Worm (Caenorhabditis elegans) whole organism, L4 larva: ENCODE data around the gene gpcp-2.

Experiments used
- F44E2.7 ChIP-seq: fragments of 200-800 bp; sonication (Bioruptor generic); IDR thresholded peaks from 2 replicates; pipeline ENCODE4 v2.1.2; 2022; ENCODE audit warnings: missing genetic modification characterization, missing compliant biosample characterization
- R02D3.7 ChIP-seq: fragments of 150-350 bp; sonication (generic microtip); optimal IDR thresholded peaks from 3 replicates; lab custom pipeline; 2014; ENCODE audit warnings: missing biosample characterization, missing genetic modification characterization
- Y105C5A.15 ChIP-seq: fragments of 200-800 bp; sonication (Bioruptor generic); IDR thresholded peaks from 2 replicates; pipeline ENCODE4 v1.3.6; 2022; ENCODE audit warnings: missing genetic modification characterization, missing compliant biosample characterization
- Y48G9A.11 ChIP-seq: fragments of 200-800 bp; sonication (Bioruptor generic); IDR thresholded peaks from 2 replicates; pipeline ENCODE4 v1.3.6; 2022; ENCODE audit warnings: missing genetic modification reagents, missing genetic modification characterization, missing compliant biosample characterization
- Y5F2A.4 ChIP-seq: fragments of 200-800 bp; sonication (Bioruptor generic); optimal IDR thresholded peaks from 2 replicates; lab custom pipeline; 2018; ENCODE audit warnings: mild to moderate bottlenecking, missing genetic modification characterization, missing compliant biosample characterization
- Y75B8A.6 ChIP-seq: fragments of 200-800 bp; sonication (Bioruptor generic); IDR thresholded peaks from 2 replicates; pipeline ENCODE4 v1.3.6; 2022; ENCODE audit warnings: missing genetic modification reagents, missing genetic modification characterization, missing compliant biosample characterization
- aly-2 ChIP-seq: sonication (generic microtip); optimal IDR thresholded peaks from 2 replicates; lab custom pipeline; 2018; ENCODE audit warnings: missing biosample characterization, missing genetic modification characterization
- ama-1 ChIP-seq: fragments of 150-350 bp; optimal IDR thresholded peaks from 2 replicates; lab custom pipeline; 2014; ENCODE audit warnings: inconsistent platforms, mixed read lengths
- arid-1 ChIP-seq: fragments of 200-800 bp; sonication (Bioruptor generic); conservative IDR thresholded peaks from 2 replicates; pipeline ENCODE4 v1.3.6; 2022; ENCODE audit warnings: missing genetic modification reagents, missing genetic modification characterization, missing compliant biosample characterization
- ceh-32 ChIP-seq: sonication (generic microtip); optimal IDR thresholded peaks from 2 replicates; lab custom pipeline; 2016; ENCODE audit warnings: mild to moderate bottlenecking, missing genetic modification characterization, missing compliant biosample characterization; ENCODE audit not compliant: poor library complexity
- ceh-44 ChIP-seq: fragments of 200-800 bp; sonication (Bioruptor generic); IDR thresholded peaks from 2 replicates; pipeline ENCODE4 v1.3.6; 2022; ENCODE audit warnings: missing genetic modification reagents, missing genetic modification characterization, missing compliant biosample characterization
- ces-1 ChIP-seq: fragments of 150-350 bp; sonication (generic microtip); optimal IDR thresholded peaks from 4 replicates; lab custom pipeline; 2014; ENCODE audit warnings: missing biosample characterization, missing genetic modification reagents, missing genetic modification characterization
- ctbp-1 ChIP-seq: fragments of 200-800 bp; sonication (Bioruptor generic); IDR thresholded peaks from 2 replicates; pipeline ENCODE4 v1.3.6; 2022; ENCODE audit warnings: missing genetic modification reagents, missing genetic modification characterization, missing compliant biosample characterization
- daf-16 ChIP-seq, 3 experiments: sonication (generic microtip); optimal IDR thresholded peaks; 2 replicates each; lab custom pipeline; 2016 to 2017; ENCODE audit warnings: missing genetic modification characterization in 3 of 3, missing genetic modification reagents in 3 of 3, mild to moderate bottlenecking in 2 of 3, missing compliant biosample characterization in 2 of 3, missing biosample characterization in 1 of 3, moderate library complexity in 1 of 3
- dmd-6 ChIP-seq: fragments of 200-800 bp; sonication (Bioruptor generic); IDR thresholded peaks from 2 replicates; pipeline ENCODE4 v1.3.6; 2022; ENCODE audit warnings: missing genetic modification reagents, missing genetic modification characterization, missing compliant biosample characterization
- dpl-1 ChIP-seq: fragments of 150-350 bp; optimal IDR thresholded peaks from 2 replicates; lab custom pipeline; 2014; ENCODE audit warnings: missing biosample characterization, missing genetic modification reagents, missing genetic modification characterization
- duxl-1 ChIP-seq: sonication (generic microtip); optimal IDR thresholded peaks from 2 replicates; lab custom pipeline; 2016; ENCODE audit warnings: mild to moderate bottlenecking, missing genetic modification characterization, moderate library complexity, missing compliant biosample characterization; ENCODE audit not compliant: poor library complexity
- egl-43 ChIP-seq: fragments of 200-800 bp; sonication (Bioruptor generic); IDR thresholded peaks from 2 replicates; pipeline ENCODE4 v1.3.6; 2022; ENCODE audit warnings: missing genetic modification reagents, missing genetic modification characterization, missing compliant biosample characterization
- fkh-10 ChIP-seq: fragments of 150-350 bp; optimal IDR thresholded peaks from 2 replicates; lab custom pipeline; 2014; ENCODE audit warnings: missing biosample characterization, missing genetic modification reagents, missing genetic modification characterization
- gei-8 ChIP-seq: fragments of 200-800 bp; sonication (Bioruptor generic); optimal IDR thresholded peaks from 2 replicates; lab custom pipeline; 2018; ENCODE audit warnings: mild to moderate bottlenecking, missing genetic modification characterization, missing compliant biosample characterization
- hif-1 ChIP-seq, 2 experiments: sonication (generic microtip); optimal IDR thresholded peaks; 2 replicates each; lab custom pipeline; 2016 to 2017; ENCODE audit warnings: missing compliant biosample characterization in 2 of 2, missing genetic modification characterization in 2 of 2, missing genetic modification reagents in 2 of 2, missing genotype in 2 of 2, mild to moderate bottlenecking in 1 of 2
- hlh-11 ChIP-seq: fragments of 200-800 bp; sonication (Bioruptor generic); optimal IDR thresholded peaks from 2 replicates; lab custom pipeline; 2018; ENCODE audit warnings: mild to moderate bottlenecking, missing genetic modification characterization, missing compliant biosample characterization
- hlh-30 ChIP-seq: sonication (generic microtip); optimal IDR thresholded peaks from 2 replicates; lab custom pipeline; 2017; ENCODE audit warnings: antibody characterized with exemption, mild to moderate bottlenecking, missing genetic modification characterization, missing compliant biosample characterization; ENCODE audit not compliant: insufficient read depth
- lin-1 ChIP-seq: fragments of 200-800 bp; sonication (Bioruptor generic); IDR thresholded peaks from 2 replicates; pipeline ENCODE4 v1.3.6; 2022; ENCODE audit warnings: missing genetic modification reagents, missing genetic modification characterization, missing compliant biosample characterization
- lin-13 ChIP-seq: fragments of 150-350 bp; optimal IDR thresholded peaks from 2 replicates; lab custom pipeline; 2014; ENCODE audit warnings: missing biosample characterization, missing genetic modification reagents, missing genetic modification characterization
- lsy-2 ChIP-seq, 2 experiments: fragments of 150-350 bp in 1 of 2; sonication (generic microtip) in 1 of 2; optimal IDR thresholded peaks; 2 replicates each; lab custom pipeline; 2014 to 2017; ENCODE audit warnings: missing biosample characterization in 2 of 2, missing genetic modification characterization in 2 of 2
- mep-1 ChIP-seq: fragments of 150-350 bp; sonication (generic microtip); optimal IDR thresholded peaks from 3 replicates; lab custom pipeline; 2014; ENCODE audit warnings: missing biosample characterization, missing genetic modification characterization
- mxl-2 ChIP-seq: fragments of 200-800 bp; sonication (Bioruptor generic); conservative IDR thresholded peaks from 2 replicates; pipeline ENCODE4 v1.3.6; 2022; ENCODE audit warnings: missing genetic modification reagents, missing genetic modification characterization, missing compliant biosample characterization
- mxl-3 ChIP-seq: fragments of 200-800 bp; sonication (Bioruptor generic); optimal IDR thresholded peaks from 2 replicates; lab custom pipeline; 2018; ENCODE audit warnings: mild to moderate bottlenecking, missing genetic modification characterization, missing compliant biosample characterization
- nhr-10 ChIP-seq: fragments of 150-350 bp; optimal IDR thresholded peaks from 2 replicates; lab custom pipeline; 2014; ENCODE audit warnings: missing biosample characterization, missing genetic modification characterization
- nhr-11 ChIP-seq: fragments of 150-350 bp; optimal IDR thresholded peaks from 2 replicates; lab custom pipeline; 2014; ENCODE audit warnings: missing biosample characterization, missing genetic modification characterization
- nhr-25 ChIP-seq: sonication (generic microtip); optimal IDR thresholded peaks from 2 replicates; lab custom pipeline; 2017; ENCODE audit warnings: missing genetic modification characterization, mild to moderate bottlenecking, missing compliant biosample characterization, antibody characterized with exemption, moderate library complexity, borderline replicate concordance; ENCODE audit not compliant: insufficient read depth
- nhr-28 ChIP-seq: fragments of 150-350 bp; optimal IDR thresholded peaks from 2 replicates; lab custom pipeline; 2014; ENCODE audit warnings: missing biosample characterization, missing genetic modification characterization
- nhr-41 ChIP-seq: fragments of 200-800 bp; sonication (Bioruptor generic); IDR thresholded peaks from 2 replicates; pipeline ENCODE4 v1.3.6; 2022; ENCODE audit warnings: missing genetic modification reagents, missing genetic modification characterization, missing compliant biosample characterization
- nhr-42 ChIP-seq: fragments of 200-800 bp; sonication (Bioruptor generic); IDR thresholded peaks from 2 replicates; pipeline ENCODE4 v1.3.6; 2022; ENCODE audit warnings: missing genetic modification characterization, missing compliant biosample characterization
- nhr-76 ChIP-seq: fragments of 150-350 bp; optimal IDR thresholded peaks from 2 replicates; lab custom pipeline; 2014; ENCODE audit warnings: missing biosample characterization, missing genetic modification characterization
- nhr-77 ChIP-seq: fragments of 150-350 bp; optimal IDR thresholded peaks from 2 replicates; lab custom pipeline; 2014; ENCODE audit warnings: missing biosample characterization, missing genetic modification characterization
- pqm-1 ChIP-seq: sonication (generic microtip); optimal IDR thresholded peaks from 2 replicates; lab custom pipeline; 2017; ENCODE audit warnings: missing biosample characterization, missing genetic modification characterization
- rbr-2 ChIP-seq: sonication (generic microtip); optimal IDR thresholded peaks from 2 replicates; lab custom pipeline; 2016; ENCODE audit warnings: missing genotype, missing genetic modification characterization, missing compliant biosample characterization
- snpc-1.2 ChIP-seq: fragments of 200-800 bp; sonication (Bioruptor generic); IDR thresholded peaks from 2 replicates; pipeline ENCODE4 v1.3.6; 2022; ENCODE audit warnings: missing genetic modification reagents, missing genetic modification characterization, missing compliant biosample characterization
- spr-3 ChIP-seq: fragments of 200-800 bp; sonication (Bioruptor generic); optimal IDR thresholded peaks from 2 replicates; lab custom pipeline; 2018; ENCODE audit warnings: mild to moderate bottlenecking, missing genetic modification characterization, missing compliant biosample characterization
- vab-7 ChIP-seq: fragments of 200-800 bp; sonication (Bioruptor generic); IDR thresholded peaks from 2 replicates; pipeline ENCODE4 v1.3.6; 2022; ENCODE audit warnings: missing genetic modification reagents, missing genetic modification characterization, missing compliant biosample characterization
- zag-1 ChIP-seq: fragments of 150-350 bp; optimal IDR thresholded peaks from 2 replicates; lab custom pipeline; 2014; ENCODE audit warnings: missing biosample characterization, missing genetic modification characterization
- zfp-2 ChIP-seq: sonication (generic microtip); optimal IDR thresholded peaks from 2 replicates; lab custom pipeline; 2016; ENCODE audit warnings: mild to moderate bottlenecking, missing genetic modification characterization, missing compliant biosample characterization
- zip-11 ChIP-seq: fragments of 200-800 bp; sonication (Bioruptor generic); IDR thresholded peaks from 2 replicates; pipeline ENCODE4 v1.3.6; 2022; ENCODE audit warnings: missing genetic modification characterization, missing compliant biosample characterization
- ztf-7 ChIP-seq: fragments of 150-350 bp; optimal IDR thresholded peaks from 2 replicates; lab custom pipeline; 2014; ENCODE audit warnings: missing biosample characterization, missing genetic modification characterization

The gpcp-2 gene

ce11 chrII:8071801-8072544, 1.2 kb downstream of the gpcp-2 start (continued):
- TF ChIP-seq pqm-1 (tag; lab: Kevin White, UChicago), result no peak
- TF ChIP-seq hif-1 (tag; optimal IDR thresholded peaks at IDR 0.05; lab: Kevin White, UChicago), result peak in 1 of 2 experiments; percentile 41
- no peak for TF ChIP-seq F44E2.7 (GFP tag; lab: Robert Waterston, UW)
- TF ChIP-seq lin-1 (GFP tag; lab: Robert Waterston, UW), result no peak

ce11 chrII:8071012-8071625, 2.1 kb downstream of the gpcp-2 start:
- TF ChIP-seq R02D3.7 (tag; lab: Kevin White, UChicago) (no peak), vab-7 (no peak), zfp-2 (tag; lab: Kevin White, UChicago) (no peak), Y75B8A.6 (GFP tag; lab: Robert Waterston, UW) (no peak), dmd-6 (0 out of 2 replicates have a peak, but pooled peaks have one; percentile 17), Y48G9A.11 (no peak), ces-1 (GFP tag; lab: Kevin White, UChicago) (no peak), duxl-1 (tag; lab: Kevin White, UChicago) (no peak), aly-2 (tag; lab: Kevin White, UChicago) (no peak), lin-13 (GFP tag; lab: Kevin White, UChicago) (no peak), fkh-10 (no peak), nhr-76 (no peak), gei-8 (no peak), dpl-1 (GFP tag; lab: Kevin White, UChicago) (no peak), rbr-2 (no peak), nhr-42 (GFP tag; lab: Robert Waterston, UW) (no peak), Y5F2A.4 (no peak), F44E2.7 (GFP tag; lab: Robert Waterston, UW) (no peak), mep-1 (tag; lab: Kevin White, UChicago) (no peak), nhr-77 (tag; lab: Kevin White, UChicago) (no peak), snpc-1.2 (GFP tag; lab: Robert Waterston, UW) (no peak), daf-16 (GFP tag; optimal IDR thresholded peaks at IDR 0.05; lab: Kevin White, UChicago) (no peak), daf-16 (tag; optimal IDR thresholded peaks at IDR 0.05; lab: Kevin White, UChicago) (peak; percentile 59), lin-1 (GFP tag; lab: Robert Waterston, UW) (no peak), nhr-28 (tag; lab: Kevin White, UChicago) (peak; percentile 6), egl-43 (GFP tag; lab: Robert Waterston, UW) (no peak), mxl-2 (GFP tag; lab: Robert Waterston, UW) (no peak), zag-1 (no peak), ama-1 (lab: Kevin White, UChicago) (no peak), nhr-25 (no peak), ceh-44 (GFP tag; lab: Robert Waterston, UW) (no peak), hlh-11 (tag; lab: Kevin White, UChicago) (peak; percentile 22), nhr-10 (tag; lab: Kevin White, UChicago) (no peak), arid-1 (GFP tag; lab: Robert Waterston, UW) (no peak), hlh-30 (peak; percentile 7), hif-1 (tag; optimal IDR thresholded peaks at IDR 0.05; lab: Kevin White, UChicago) (no peak), pqm-1 (tag; lab: Kevin White, UChicago) (peak; percentile 60), zip-11 (no peak), nhr-11 (tag; lab: Kevin White, UChicago) (no peak), Y105C5A.15 (GFP tag; lab: Robert Waterston, UW) (no peak), ctbp-1 (GFP tag; lab: Robert Waterston, UW) (no peak), mxl-3 (GFP tag; lab: Kevin White, UChicago) (peak; percentile 48), spr-3 (no peak), ceh-32 (tag; lab: Kevin White, UChicago) (no peak), lsy-2 (tag; optimal IDR thresholded peaks at IDR 0.05; lab: Kevin White, UChicago) (no peak), nhr-41 (no peak), ztf-7 (tag; lab: Kevin White, UChicago) (no peak)
